Fruit fly (Drosophila melanogaster): Measurements from ENCODE around the gene Ir10a.

The Ir10a gene

dm6 chrX:11338973-11339867 is 28.2 kb upstream of the Ir10a start (continued):
- TF ChIP-seq pita (GFP tag; optimal IDR thresholded peaks at IDR 0.05), result no peak
- no peak for TF ChIP-seq CG18764 (GFP tag; optimal IDR thresholded peaks at IDR 0.05)
- TF ChIP-seq CG2120 (GFP tag; optimal IDR thresholded peaks at IDR 0.05), result peak; percentile 75
- peak; percentile 6 for TF ChIP-seq cato (GFP tag; optimal IDR thresholded peaks at IDR 0.05; ENCODE audit: borderline replicate concordance)
- TF ChIP-seq CG8388 (GFP tag; optimal IDR thresholded peaks at IDR 0.05), result no peak
- no peak for TF ChIP-seq br (optimal IDR thresholded peaks at IDR 0.05)
- TF ChIP-seq sqz (GFP tag; optimal IDR thresholded peaks at IDR 0.05), result peak; percentile 68
- TF ChIP-seq CG17912 (GFP tag; optimal IDR thresholded peaks at IDR 0.05), result no peak
- TF ChIP-seq ATbp (GFP tag; optimal IDR thresholded peaks at IDR 0.05), result no peak
- TF ChIP-seq CG4282 (GFP tag; optimal IDR thresholded peaks at IDR 0.05), result peak; percentile 57
- TF ChIP-seq CG14050 (GFP tag; IDR thresholded peaks at IDR 0.05), result no peak
- no peak for TF ChIP-seq trh (GFP tag; optimal IDR thresholded peaks at IDR 0.05)
- TF ChIP-seq MBD-R2 (GFP tag; IDR thresholded peaks at IDR 0.05), result peak; percentile 59
- TF ChIP-seq fd64A (GFP tag; optimal IDR thresholded peaks at IDR 0.05), result no peak
- no peak for TF ChIP-seq Optix (GFP tag; IDR thresholded peaks at IDR 0.05)
- TF ChIP-seq Trl (optimal IDR thresholded peaks at IDR 0.05), result peak in 1 of 2 experiments; percentile 72
- peak; percentile 42 for TF ChIP-seq Trl (GFP tag; optimal IDR thresholded peaks at IDR 0.05)
- TF ChIP-seq org-1 (GFP tag; optimal IDR thresholded peaks at IDR 0.05), result no peak
- no peak for TF ChIP-seq gce (GFP tag; IDR thresholded peaks at IDR 0.05)
- no peak for TF ChIP-seq CG10209 (GFP tag; optimal IDR thresholded peaks at IDR 0.05)
- no peak for TF ChIP-seq MTF-1 (GFP tag; optimal IDR thresholded peaks at IDR 0.05; ENCODE audit: borderline replicate concordance)
- no peak for TF ChIP-seq CG16815 (GFP tag; optimal IDR thresholded peaks at IDR 0.05)
- TF ChIP-seq fru (optimal IDR thresholded peaks at IDR 0.05), result no peak
- no peak for TF ChIP-seq TFAM (GFP tag; optimal IDR thresholded peaks at IDR 0.05)
- TF ChIP-seq CG9932 (GFP tag; IDR thresholded peaks at IDR 0.05), result peak; percentile 78
- TF ChIP-seq dmrt99B (tag; optimal IDR thresholded peaks at IDR 0.05), result no peak
- no peak for TF ChIP-seq gt (GFP tag; IDR thresholded peaks at IDR 0.05)
- no peak for TF ChIP-seq seq (GFP tag; IDR thresholded peaks at IDR 0.05)
- TF ChIP-seq NfI (GFP tag; optimal IDR thresholded peaks at IDR 0.05), result peak; percentile 43
- peak; percentile 12 for TF ChIP-seq CG18599 (GFP tag; optimal IDR thresholded peaks at IDR 0.05)
- TF ChIP-seq chn (GFP tag; optimal IDR thresholded peaks at IDR 0.05), result peak; percentile 71
- TF ChIP-seq Med (GFP tag), result peak; percentile 85
- TF ChIP-seq CG34224 (GFP tag; IDR thresholded peaks at IDR 0.05; ENCODE audit: partially characterized antibody), result peak; percentile 84
- TF ChIP-seq repo (GFP tag; optimal IDR thresholded peaks at IDR 0.05), result no peak
- TF ChIP-seq CG4328 (GFP tag; optimal IDR thresholded peaks at IDR 0.05), result peak; percentile 15
- no peak for TF ChIP-seq CG15073 (GFP tag; optimal IDR thresholded peaks at IDR 0.05)
- no peak for TF ChIP-seq CG31365 (tag; optimal IDR thresholded peaks at IDR 0.05)
- no peak for TF ChIP-seq dysf (GFP tag; IDR thresholded peaks at IDR 0.05)
- TF ChIP-seq Hsf (GFP tag; optimal IDR thresholded peaks at IDR 0.05), result peak; percentile 61
- peak; percentile 9 for TF ChIP-seq NC2β (GFP tag; optimal IDR thresholded peaks at IDR 0.05)
- no peak for TF ChIP-seq PHDP (tag; optimal IDR thresholded peaks at IDR 0.05)
- TF ChIP-seq CG7786 (GFP tag; optimal IDR thresholded peaks at IDR 0.05), result peak; percentile 59
- no peak for TF ChIP-seq CG11085 (GFP tag; IDR thresholded peaks at IDR 0.05)
- TF ChIP-seq CG10543 (GFP tag; optimal IDR thresholded peaks at IDR 0.05), result peak; percentile 65
- no peak; the same call in 1 of the 2 replicates for TF ChIP-seq Adf1 (GFP tag; IDR thresholded peaks at IDR 0.05)
- TF ChIP-seq grau (tag; optimal IDR thresholded peaks at IDR 0.05), result peak; percentile 59
- peak; percentile 33 for TF ChIP-seq maf-S (GFP tag; optimal IDR thresholded peaks at IDR 0.05)
- peak; percentile 94 for TF ChIP-seq Sry-β (GFP tag; optimal IDR thresholded peaks at IDR 0.05)
- TF ChIP-seq schlank (tag; optimal IDR thresholded peaks at IDR 0.05), result no peak
- peak; percentile 90 for TF ChIP-seq Ets65A (GFP tag)
- peak; percentile 25 for TF ChIP-seq CG2712 (tag; optimal IDR thresholded peaks at IDR 0.05)
